Fruit fly (Drosophila melanogaster): ENCODE data around the gene Pfas.

dm6 chr2L:6045972-6046718 lies at the start of gene Pfas:
- TF ChIP-seq psq (optimal IDR thresholded peaks at IDR 0.05) (no peak), h (optimal IDR thresholded peaks at IDR 0.05) (no peak), ttk (optimal IDR thresholded peaks at IDR 0.05) (no peak)
